Fruit fly (Drosophila melanogaster) whole organism: Measurements from ENCODE around the gene Ire1.

Source experiments
- EcR ChIP-seq, 2 experiments: fragments of >200 bp; optimal IDR thresholded peaks; 2 replicates each; lab custom pipeline; 2017; ENCODE audit warnings: missing biosample characterization in 2 of 2, missing genetic modification characterization in 2 of 2, missing genetic modification reagents in 2 of 2
- usp ChIP-seq: fragments of >200 bp; optimal IDR thresholded peaks from 2 replicates; lab custom pipeline; 2017; ENCODE audit warnings: missing biosample characterization, missing genetic modification characterization, mixed read lengths

dm6 chr3R:19816758-19817157 lies 44.3 kb downstream of the Ire1 start:
- no peak for TF ChIP-seq usp (GFP tag; lab: Kevin White, UChicago)
- no peak for TF ChIP-seq EcR (GFP tag; optimal IDR thresholded peaks at IDR 0.05; lab: Kevin White, UChicago)
